Fruit fly (Drosophila melanogaster) whole organism, embryonic: ENCODE results near the gene gish.

Experiments
- Antp ChIP-seq: fragments of 200-800 bp; sonication (Bioruptor generic); optimal IDR thresholded peaks from 3 replicates; lab custom pipeline; 2016; ENCODE audit warnings: missing biosample characterization, missing genetic modification characterization
- Awh ChIP-seq: fragments of 200-800 bp; sonication (Bioruptor generic); IDR thresholded peaks from 2 replicates; pipeline ENCODE4, ENCODE4 v1.3.6; 2022; ENCODE audit warnings: missing biosample characterization, missing genetic modification characterization
- CG10543 ChIP-seq: fragments of 200-800 bp; sonication (Bioruptor generic); optimal IDR thresholded peaks from 3 replicates; lab custom pipeline; 2017; ENCODE audit warnings: missing biosample characterization, mild to moderate bottlenecking, missing genetic modification characterization, moderate library complexity
- CG15514 ChIP-seq: fragments of 200-800 bp; sonication (Bioruptor generic); optimal IDR thresholded peaks from 3 replicates; lab custom pipeline; 2017; ENCODE audit warnings: missing biosample characterization, missing genetic modification characterization, mild to moderate bottlenecking, moderate library complexity, missing genetic modification reagents
- CG1603 ChIP-seq: fragments of 200-800 bp; sonication (Bioruptor generic); optimal IDR thresholded peaks from 2 replicates; lab custom pipeline; 2019; ENCODE audit warnings: missing biosample characterization, mild to moderate bottlenecking, missing genetic modification characterization, moderate library complexity
- CG31224 ChIP-seq: fragments of 200-800 bp; sonication (Bioruptor generic); IDR thresholded peaks from 2 replicates; pipeline ENCODE4 v1.3.6; 2022; ENCODE audit warnings: missing biosample characterization, missing genetic modification characterization
- CG34376 ChIP-seq: fragments of 200-800 bp; sonication (Bioruptor generic); optimal IDR thresholded peaks from 2 replicates; lab custom pipeline; 2018; ENCODE audit warnings: missing biosample characterization, mild to moderate bottlenecking, missing genetic modification characterization
- CG4404 ChIP-seq: fragments of 200-800 bp; sonication (Bioruptor generic); IDR thresholded peaks from 2 replicates; pipeline ENCODE4 v1.3.6; 2022; ENCODE audit warnings: missing biosample characterization, missing genetic modification characterization
- CG6654 ChIP-seq: fragments of 200-800 bp; sonication (Bioruptor generic); optimal IDR thresholded peaks from 2 replicates; lab custom pipeline; 2017; ENCODE audit warnings: missing biosample characterization, mild to moderate bottlenecking, missing genetic modification characterization
- CG6689 ChIP-seq: fragments of 200-800 bp; sonication (Bioruptor generic); IDR thresholded peaks from 2 replicates; pipeline ENCODE4 v1.3.6; 2022; ENCODE audit warnings: missing biosample characterization, missing genetic modification characterization
- CG7786 ChIP-seq: fragments of 200-800 bp; sonication (Bioruptor generic); optimal IDR thresholded peaks from 2 replicates; lab custom pipeline; 2016; ENCODE audit warnings: missing biosample characterization, missing genetic modification characterization
- CG7987 ChIP-seq: fragments of 200-800 bp; sonication (Bioruptor generic); optimal IDR thresholded peaks from 2 replicates; lab custom pipeline; 2018; ENCODE audit warnings: missing biosample characterization, mild to moderate bottlenecking, missing genetic modification characterization, moderate library complexity
- CoRest ChIP-seq: fragments of 200-800 bp; sonication (Bioruptor generic); optimal IDR thresholded peaks from 3 replicates; lab custom pipeline; 2018; ENCODE audit warnings: missing biosample characterization, mild to moderate bottlenecking, missing genetic modification characterization, moderate library complexity
- Dad ChIP-seq: fragments of 200-800 bp; sonication (Bioruptor generic); optimal IDR thresholded peaks from 3 replicates; lab custom pipeline; 2016; ENCODE audit warnings: missing biosample characterization, missing genetic modification characterization
- Dip3 ChIP-seq: fragments of 200-800 bp; sonication (Bioruptor generic); optimal IDR thresholded peaks from 3 replicates; lab custom pipeline; 2016; ENCODE audit warnings: missing biosample characterization, missing genetic modification characterization
- Gsc ChIP-seq: fragments of 200-800 bp; sonication (Bioruptor generic); IDR thresholded peaks from 2 replicates; pipeline ENCODE4 v1.3.6; 2022; ENCODE audit warnings: missing biosample characterization, missing genetic modification characterization
- HmgZ ChIP-seq: fragments of 200-800 bp; sonication (Bioruptor generic); optimal IDR thresholded peaks from 2 replicates; lab custom pipeline; 2018; ENCODE audit warnings: missing biosample characterization, mild to moderate bottlenecking, missing genetic modification characterization
- Hr3 ChIP-seq: fragments of 200-800 bp; sonication (Bioruptor generic); optimal IDR thresholded peaks from 3 replicates; lab custom pipeline; 2016; ENCODE audit warnings: missing biosample characterization, missing genetic modification characterization
- Lhr ChIP-seq: fragments of 200-800 bp; sonication (Bioruptor generic); optimal IDR thresholded peaks from 3 replicates; lab custom pipeline; 2017; ENCODE audit warnings: mild to moderate bottlenecking, missing biosample characterization, missing genetic modification reagents, missing genetic modification characterization
- Mad ChIP-seq: fragments of 200-800 bp; sonication (Bioruptor generic); optimal IDR thresholded peaks from 2 replicates; lab custom pipeline; 2016; ENCODE audit warnings: missing biosample characterization, missing genetic modification characterization
- Oaz ChIP-seq: fragments of 200-800 bp; sonication (Bioruptor generic); IDR thresholded peaks from 2 replicates; pipeline ENCODE4 v1.3.6; 2022; ENCODE audit warnings: missing biosample characterization, missing genetic modification characterization
- Side ChIP-seq: fragments of 200-800 bp; sonication (Bioruptor generic); optimal IDR thresholded peaks from 2 replicates; lab custom pipeline; 2016; ENCODE audit warnings: missing biosample characterization, missing genetic modification characterization
- abd-A ChIP-seq: fragments of 200-800 bp; sonication (Bioruptor generic); optimal IDR thresholded peaks from 3 replicates; lab custom pipeline; 2019; ENCODE audit warnings: missing biosample characterization, mild to moderate bottlenecking, missing genetic modification characterization, moderate library complexity
- ara ChIP-seq: fragments of 200-800 bp; sonication (Bioruptor generic); IDR thresholded peaks from 2 replicates; pipeline ENCODE4 v1.3.6; 2022; ENCODE audit warnings: missing biosample characterization, missing genetic modification characterization
- cad ChIP-seq: fragments of >200 bp; optimal IDR thresholded peaks from 2 replicates; lab custom pipeline; 2017; ENCODE audit warnings: missing biosample characterization, missing genetic modification characterization
- caup ChIP-seq: fragments of 200-800 bp; sonication (Bioruptor generic); optimal IDR thresholded peaks from 3 replicates; lab custom pipeline; 2017; ENCODE audit warnings: missing biosample characterization, mild to moderate bottlenecking, missing genetic modification characterization, moderate library complexity; ENCODE audit not compliant: severe bottlenecking
- chn ChIP-seq: fragments of 200-800 bp; sonication (Bioruptor generic); optimal IDR thresholded peaks from 2 replicates; lab custom pipeline; 2016; ENCODE audit warnings: missing biosample characterization, missing genetic modification characterization
- cwo ChIP-seq: fragments of 200-800 bp; sonication (Bioruptor generic); optimal IDR thresholded peaks from 3 replicates; lab custom pipeline; 2017; ENCODE audit warnings: missing biosample characterization, missing genetic modification characterization, mild to moderate bottlenecking, moderate library complexity, missing genetic modification reagents
- disco-r ChIP-seq: fragments of 200-800 bp; sonication (Bioruptor generic); optimal IDR thresholded peaks from 2 replicates; lab custom pipeline; 2016; ENCODE audit warnings: missing biosample characterization, missing genetic modification characterization
- dpn ChIP-seq, 2 experiments: fragments of 200-800 bp; sonication (Bioruptor generic); optimal IDR thresholded peaks; 3 replicates each; lab custom pipeline; 2016; ENCODE audit warnings: missing biosample characterization in 2 of 2, missing genetic modification characterization in 2 of 2
- ewg ChIP-seq: fragments of 200-800 bp; sonication (Bioruptor generic); optimal IDR thresholded peaks from 3 replicates; lab custom pipeline; 2017; ENCODE audit warnings: mild to moderate bottlenecking, missing biosample characterization, missing genetic modification reagents, missing genetic modification characterization
- ftz-f1 ChIP-seq: fragments of 200-800 bp; sonication (Bioruptor generic); optimal IDR thresholded peaks from 2 replicates; lab custom pipeline; 2016; ENCODE audit warnings: missing biosample characterization, missing genetic modification characterization
- insv ChIP-seq, 2 experiments: fragments of 200-800 bp; sonication (Bioruptor generic); optimal IDR thresholded peaks; 3 replicates each; lab custom pipeline; 2016 to 2018; ENCODE audit warnings: missing biosample characterization in 2 of 2, missing genetic modification characterization in 2 of 2
- jumu ChIP-seq: fragments of 200-800 bp; sonication (Bioruptor generic); optimal IDR thresholded peaks from 3 replicates; lab custom pipeline; 2016; ENCODE audit warnings: missing biosample characterization, missing genetic modification characterization
- lilli ChIP-seq: fragments of 200-800 bp; sonication (Bioruptor generic); optimal IDR thresholded peaks from 3 replicates; lab custom pipeline; 2016; ENCODE audit warnings: missing biosample characterization, missing genetic modification characterization
- mam ChIP-seq: fragments of 200-800 bp; sonication (Bioruptor generic); optimal IDR thresholded peaks from 3 replicates; lab custom pipeline; 2016; ENCODE audit warnings: missing biosample characterization, missing genetic modification characterization
- pho ChIP-seq: fragments of 200-800 bp; sonication (Bioruptor generic); optimal IDR thresholded peaks from 2 replicates; lab custom pipeline; 2016; ENCODE audit warnings: missing biosample characterization, missing genetic modification characterization
- pros ChIP-seq: fragments of 200-800 bp; sonication (Bioruptor generic); optimal IDR thresholded peaks from 3 replicates; lab custom pipeline; 2019; ENCODE audit warnings: missing biosample characterization, mild to moderate bottlenecking, missing genetic modification characterization, moderate library complexity
- repo ChIP-seq: fragments of 200-800 bp; sonication (Bioruptor generic); optimal IDR thresholded peaks from 2 replicates; lab custom pipeline; 2016; ENCODE audit warnings: missing biosample characterization, missing genetic modification characterization
- salm ChIP-seq: fragments of 200-800 bp; sonication (Bioruptor generic); optimal IDR thresholded peaks from 2 replicates; lab custom pipeline; 2018; ENCODE audit warnings: missing biosample characterization, mild to moderate bottlenecking, missing genetic modification characterization
- sd ChIP-seq: fragments of 200-800 bp; sonication (Bioruptor generic); optimal IDR thresholded peaks from 3 replicates; lab custom pipeline; 2018; ENCODE audit warnings: missing biosample characterization, mild to moderate bottlenecking, missing genetic modification characterization, moderate library complexity
- sqz ChIP-seq: fragments of 200-800 bp; sonication (Bioruptor generic); optimal IDR thresholded peaks from 3 replicates; lab custom pipeline; 2018; ENCODE audit warnings: missing biosample characterization, mild to moderate bottlenecking, missing genetic modification characterization
- tin ChIP-seq: fragments of 200-800 bp; sonication (Bioruptor generic); optimal IDR thresholded peaks from 3 replicates; lab custom pipeline; 2016; ENCODE audit warnings: missing biosample characterization, missing genetic modification characterization
- ttk ChIP-seq: fragments of 200-800 bp; sonication (Bioruptor generic); IDR thresholded peaks from 2 replicates; pipeline ENCODE4 v2.1.2; 2022; ENCODE audit warnings: missing biosample characterization, missing genetic modification characterization
- twi ChIP-seq: fragments of 200-800 bp; optimal IDR thresholded peaks from 2 replicates; lab custom pipeline; 2019; ENCODE audit warnings: missing biosample characterization, mild to moderate bottlenecking, missing genetic modification characterization, moderate library complexity
- usp ChIP-seq: fragments of >200 bp; optimal IDR thresholded peaks from 2 replicates; lab custom pipeline; 2017; ENCODE audit warnings: missing biosample characterization, missing genetic modification characterization
- vfl ChIP-seq: fragments of 200-800 bp; sonication (Bioruptor generic); optimal IDR thresholded peaks from 2 replicates; lab custom pipeline; 2016; ENCODE audit warnings: missing biosample characterization, missing genetic modification characterization
- vnd ChIP-seq: fragments of 200-800 bp; sonication (Bioruptor generic); IDR thresholded peaks from 3 replicates; pipeline ENCODE4 v1.3.6; 2022; ENCODE audit warnings: missing biosample characterization, missing genetic modification characterization; ENCODE audit not compliant: partially characterized antibody
- wor ChIP-seq: fragments of 200-800 bp; sonication (Bioruptor generic); IDR thresholded peaks from 2 replicates; pipeline ENCODE4 v1.3.6; 2022; ENCODE audit warnings: missing biosample characterization, missing genetic modification characterization
- zfh1 ChIP-seq: fragments of 200-800 bp; sonication (Bioruptor generic); IDR thresholded peaks from 3 replicates; pipeline ENCODE4 v1.3.6; 2022; ENCODE audit warnings: missing biosample characterization, missing genetic modification characterization

The gish gene

DNA sequence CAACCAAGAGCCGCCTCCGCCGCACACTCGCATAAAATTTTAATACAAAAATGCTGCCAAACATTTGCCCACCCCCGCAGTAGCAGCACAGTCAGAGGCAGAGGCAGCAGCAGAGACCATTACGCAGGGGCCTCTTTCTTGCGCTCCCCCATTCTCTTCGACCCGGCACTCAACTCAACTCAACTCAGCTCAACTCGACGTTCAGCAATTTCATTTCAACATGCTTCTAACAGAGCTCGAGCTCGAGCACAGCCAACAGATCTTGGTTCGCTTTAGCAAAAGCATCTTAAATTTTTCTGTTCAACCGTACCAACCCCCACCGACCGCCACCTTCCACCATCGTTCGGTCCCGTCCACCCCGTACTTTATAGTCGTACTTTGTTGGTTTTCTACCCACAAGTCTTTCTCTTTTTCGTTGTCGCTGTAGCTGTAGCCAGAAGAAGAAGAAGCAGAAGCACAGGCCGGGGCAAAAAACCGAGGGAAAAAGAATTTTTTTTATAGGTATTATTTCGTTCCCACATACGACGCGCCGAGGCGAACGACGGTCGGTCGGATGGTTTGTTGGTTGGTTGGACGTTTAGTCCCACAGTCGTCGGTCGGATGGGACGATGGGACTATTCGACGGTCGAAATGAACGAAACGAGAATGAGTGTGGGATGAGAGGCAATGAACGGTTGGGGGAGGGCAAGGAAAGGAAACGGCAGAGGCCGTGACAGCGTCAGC lies 36.9 kb upstream of the gish start (continued):
- TF ChIP-seq cad (GFP tag; lab: Kevin White, UChicago) (no peak), vfl (GFP tag; lab: Kevin White, UChicago) (peak; percentile 38), ara (no peak), pros (peak; percentile 100), dpn (GFP tag; optimal IDR thresholded peaks at IDR 0.05; lab: Kevin White, UChicago) (no peak), lilli (peak; percentile 48), CG7786 (GFP tag; lab: Kevin White, UChicago) (no peak), ftz-f1 (GFP tag; lab: Kevin White, UChicago) (peak; percentile 91), CG31224 (GFP tag; lab: Robert Waterston, UW) (no peak), CG6689 (GFP tag; lab: Robert Waterston, UW) (no peak), disco-r (GFP tag; lab: Kevin White, UChicago) (peak; percentile 36), sd (tag; lab: Kevin White, UChicago) (peak; percentile 83), HmgZ (tag; lab: Kevin White, UChicago) (peak; percentile 62), cwo (GFP tag; lab: Kevin White, UChicago) (peak; percentile 22), Hr3 (GFP tag; lab: Kevin White, UChicago) (no peak), abd-A (peak; percentile 99), vnd (GFP tag; lab: Robert Waterston, UW) (no peak), mam (no peak), sqz (GFP tag; lab: Kevin White, UChicago) (peak; percentile 99), jumu (peak; percentile 14), usp (GFP tag; lab: Kevin White, UChicago) (no peak), Antp (GFP tag; lab: Kevin White, UChicago) (peak; percentile 12), pho (no peak), ewg (GFP tag; lab: Kevin White, UChicago) (no peak), CG15514 (GFP tag; lab: Kevin White, UChicago) (peak; percentile 45), Dip3 (peak; percentile 51), CG4404 (GFP tag; lab: Robert Waterston, UW) (no peak), Lhr (GFP tag; lab: Kevin White, UChicago) (no peak), twi (no peak), CG7987 (peak; percentile 26), Oaz (GFP tag; lab: Robert Waterston, UW) (no peak), CG1603 (peak; percentile 16), CG34376 (GFP tag; lab: Kevin White, UChicago) (peak; percentile 87)

- no peak for TF ChIP-seq CG10543 (GFP tag; lab: Kevin White, UChicago)
- peak; percentile 66 for TF ChIP-seq salm (tag; lab: Kevin White, UChicago)
- TF ChIP-seq insv (GFP tag; optimal IDR thresholded peaks at IDR 0.05; lab: Kevin White, UChicago), result peak in 1 of 2 experiments; percentile 80
- TF ChIP-seq Dad, result no peak
- no peak for TF ChIP-seq ttk
- TF ChIP-seq repo, result no peak
- peak; percentile 4 for TF ChIP-seq Side
- TF ChIP-seq CG7786 (GFP tag; lab: Kevin White, UChicago), result peak; percentile 84
- no peak for TF ChIP-seq wor (GFP tag; lab: Robert Waterston, UW)
- peak; percentile 72 for TF ChIP-seq tin (GFP tag; lab: Kevin White, UChicago)
- no peak for TF ChIP-seq chn (GFP tag; lab: Kevin White, UChicago)
- no peak for TF ChIP-seq Gsc (GFP tag; lab: Robert Waterston, UW)
- no peak for TF ChIP-seq Mad
- peak; percentile 50 for TF ChIP-seq cwo (GFP tag; lab: Kevin White, UChicago)
- TF ChIP-seq zfh1 (GFP tag; lab: Robert Waterston, UW), result no peak
- TF ChIP-seq Awh (GFP tag; lab: Robert Waterston, UW), result no peak
- peak; percentile 98 for TF ChIP-seq CoRest (tag; lab: Kevin White, UChicago)
- TF ChIP-seq CG6654 (GFP tag; lab: Kevin White, UChicago), result peak; percentile 81
- peak; percentile 90 for TF ChIP-seq caup (GFP tag; lab: Kevin White, UChicago)
These were observed 36.1 kb upstream of the gish start for dm6 chr3R:16235941-16236712.
